Worm (Caenorhabditis elegans) whole organism, mixed stage, embryonic: ENCODE data around the gene T23F11.11.

Source experiments
- elt-3 ChIP-seq: fragments of 150-350 bp; optimal IDR thresholded peaks from 2 replicates; lab custom pipeline; 2014; ENCODE audit warnings: missing biosample characterization, missing genetic modification characterization
- lsy-2 ChIP-seq: fragments of 150-350 bp; optimal IDR thresholded peaks from 2 replicates; lab custom pipeline; 2014; ENCODE audit warnings: missing biosample characterization, missing genetic modification characterization
- mep-1 ChIP-seq: fragments of 150-350 bp; optimal IDR thresholded peaks from 2 replicates; lab custom pipeline; 2017; ENCODE audit warnings: missing biosample characterization, missing genetic modification reagents, missing genetic modification characterization, inconsistent platforms
- nhr-76 ChIP-seq: sonication (generic microtip); optimal IDR thresholded peaks from 2 replicates; lab custom pipeline; 2017; ENCODE audit warnings: missing biosample characterization, missing genetic modification characterization
- pha-4 ChIP-seq: fragments of 150-350 bp; optimal IDR thresholded peaks from 2 replicates; lab custom pipeline; 2018; ENCODE audit warnings: missing biosample characterization, missing genetic modification reagents, missing genetic modification characterization
- sptf-1 ChIP-seq: sonication (generic microtip); optimal IDR thresholded peaks from 2 replicates; lab custom pipeline; 2017; ENCODE audit warnings: mild to moderate bottlenecking, missing genetic modification characterization, moderate library complexity, missing compliant biosample characterization
- zip-8 ChIP-seq: fragments of 150-350 bp; optimal IDR thresholded peaks from 2 replicates; lab custom pipeline; 2014; ENCODE audit warnings: missing biosample characterization, missing genetic modification characterization

DNA sequence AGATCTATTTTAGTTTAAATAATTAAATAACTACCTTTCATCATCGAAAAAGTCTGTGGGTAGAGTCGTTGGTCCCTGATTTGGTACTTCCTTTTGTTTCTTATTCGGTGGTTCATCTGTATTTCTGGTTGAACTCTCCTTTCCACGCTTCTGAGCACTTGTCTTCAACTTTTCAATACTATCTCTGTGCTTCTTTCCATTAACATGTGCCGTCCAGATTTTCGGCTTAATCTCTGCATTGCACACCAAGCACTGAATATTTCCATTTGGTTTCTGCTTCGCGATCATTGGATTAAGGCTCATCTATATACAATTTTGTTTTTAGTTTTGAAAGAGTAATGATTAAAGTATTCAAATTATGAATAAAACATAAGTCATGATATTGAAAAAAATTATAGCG, 28.5 kb upstream of the T23F11.11 start, which contains the start of gene sel-13:
- TF ChIP-seq pha-4 = no peak
- no peak for TF ChIP-seq lsy-2 (tag; lab: Kevin White, UChicago)
- TF ChIP-seq nhr-76 = no peak
- no peak for TF ChIP-seq mep-1 (tag; lab: Kevin White, UChicago)
- TF ChIP-seq zip-8 (tag; lab: Kevin White, UChicago) = no peak
- no peak for TF ChIP-seq sptf-1 (tag; lab: Kevin White, UChicago)
- no peak for TF ChIP-seq elt-3 (tag; lab: Kevin White, UChicago)
